Worm (Caenorhabditis elegans) whole organism, dauer: ENCODE results near the gene Y43F8B.19.

Source experiments
- unc-62 ChIP-seq: sonication (generic microtip); optimal IDR thresholded peaks from 2 replicates; lab custom pipeline; 2017; ENCODE audit warnings: missing biosample characterization, missing genetic modification reagents, missing genetic modification characterization

The Y43F8B.19 gene

DNA sequence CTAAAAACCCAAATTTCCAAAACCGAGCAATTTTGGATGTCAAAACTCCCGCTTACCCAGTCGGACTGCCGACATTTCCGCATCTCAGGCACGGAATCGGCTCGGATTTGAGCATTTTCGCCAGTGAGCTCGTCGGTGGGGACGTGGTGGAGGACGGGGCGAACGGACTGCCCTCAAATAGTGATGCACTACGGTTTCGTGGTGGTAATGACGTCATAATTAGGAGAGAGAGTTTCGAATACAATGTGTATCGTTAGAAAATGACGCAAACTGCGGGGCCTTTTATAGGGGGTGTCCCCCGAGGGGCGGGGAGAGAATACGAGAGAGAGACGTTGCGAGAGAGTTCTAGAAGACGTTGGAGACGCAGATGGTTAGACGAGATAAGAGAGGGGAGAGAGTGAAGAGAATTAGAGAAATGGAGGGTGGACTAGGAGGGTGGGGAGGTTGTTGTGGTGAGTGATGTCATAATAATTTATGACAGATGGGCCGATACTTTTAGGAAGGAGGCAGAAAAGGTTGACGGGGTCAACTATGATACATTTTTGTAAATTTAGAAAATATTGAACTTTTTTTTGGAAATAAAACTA is 10.5 kb upstream of the Y43F8B.19 start:
- peak; percentile 44 for TF ChIP-seq unc-62 (GFP tag; lab: Kevin White, UChicago)

DNA sequence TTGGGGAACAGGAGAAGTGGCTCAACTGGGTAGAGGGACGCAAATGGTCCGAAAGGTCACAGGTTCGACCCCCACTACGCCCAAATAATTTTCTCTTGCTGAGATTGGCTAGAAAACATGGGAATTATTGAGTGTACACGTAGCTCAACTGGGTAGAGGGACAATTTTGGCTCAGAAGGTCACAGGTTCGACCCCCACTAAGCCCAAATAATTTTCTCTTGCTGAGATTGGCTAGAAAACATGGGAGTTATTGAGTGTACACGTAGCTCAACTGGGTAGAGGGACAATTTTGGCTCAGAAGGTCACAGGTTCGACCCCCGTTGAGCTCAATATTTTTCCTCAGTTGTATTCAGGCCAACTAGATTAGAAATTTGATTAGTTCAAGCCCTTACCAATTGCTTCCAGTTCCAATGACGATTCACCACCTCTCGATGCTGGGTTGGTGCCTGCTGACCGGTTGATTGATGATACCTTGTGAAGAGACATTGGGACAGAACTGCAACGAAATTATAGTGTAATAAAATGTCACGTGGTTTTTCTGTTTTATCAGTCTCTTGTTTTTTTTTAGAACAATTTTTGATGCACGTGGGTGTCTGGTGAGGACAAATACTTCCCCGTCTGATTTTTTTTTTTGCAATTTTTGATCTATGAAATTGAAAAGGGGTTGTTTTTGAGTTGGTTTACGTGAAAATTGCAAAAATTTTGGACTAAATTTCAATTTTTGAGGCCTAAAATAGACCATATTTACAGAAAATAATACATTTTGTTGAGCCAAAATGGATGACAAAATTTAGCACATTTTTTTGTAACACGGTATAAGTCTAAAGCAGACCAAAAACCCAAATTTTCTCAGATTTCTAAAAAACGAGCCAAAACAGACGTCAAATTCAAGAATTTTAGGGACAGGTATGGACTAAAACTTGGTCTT is 9.5 kb upstream of the Y43F8B.19 start:
- no peak for TF ChIP-seq unc-62 (GFP tag; lab: Kevin White, UChicago)

DNA sequence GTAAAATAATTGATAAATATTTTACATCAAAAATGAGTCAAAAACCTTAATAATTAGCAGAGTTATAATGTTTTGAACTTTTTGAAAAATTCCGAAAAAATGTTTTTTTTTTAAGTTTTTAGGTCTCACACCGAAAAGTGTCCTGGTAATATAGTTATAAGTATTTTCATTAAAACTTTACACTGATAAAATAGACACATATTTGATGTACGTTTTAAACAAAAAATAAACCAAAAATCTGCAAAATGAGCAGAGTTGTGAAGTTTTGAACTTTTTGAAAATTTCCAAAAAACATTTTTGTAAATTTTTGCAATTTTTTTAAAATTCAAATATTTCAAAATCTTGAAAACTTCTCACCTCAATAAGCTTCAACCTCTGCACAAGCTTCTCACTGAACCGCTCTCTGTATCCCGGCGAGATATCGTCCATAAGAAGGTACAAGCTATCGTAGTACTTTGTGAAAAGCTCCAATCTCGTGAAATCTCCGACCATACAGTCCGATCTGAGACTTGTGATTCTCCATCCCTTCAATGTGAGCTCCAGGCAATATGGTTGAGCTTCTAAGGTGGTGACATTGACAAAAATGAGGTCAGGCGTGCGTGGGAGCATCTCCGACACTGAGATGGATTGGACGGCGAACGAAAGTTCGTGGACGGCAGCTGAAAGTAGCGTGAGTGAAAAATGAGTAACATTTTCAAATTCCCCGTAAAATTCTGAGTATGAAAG is 8.7 kb upstream of the Y43F8B.19 start:
- TF ChIP-seq unc-62 (GFP tag; lab: Kevin White, UChicago) = no peak

DNA sequence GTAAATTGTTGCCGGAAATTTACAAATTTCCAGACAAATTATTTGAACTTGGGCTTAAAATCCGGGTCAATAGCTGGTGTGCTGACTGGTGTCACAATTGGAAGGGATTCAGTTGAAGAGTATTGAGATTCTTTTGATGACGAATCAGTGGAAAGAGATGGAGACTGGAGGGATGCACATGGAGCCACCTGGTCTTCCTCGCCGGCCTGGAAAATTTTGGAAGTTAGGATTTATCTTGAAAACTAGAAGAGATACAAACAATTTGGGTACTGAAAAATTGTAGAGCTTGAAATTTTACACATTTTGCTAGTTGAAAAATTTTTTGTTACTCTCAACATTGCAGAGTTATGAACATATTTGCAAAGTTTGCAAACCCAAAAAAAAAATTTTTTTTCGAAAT is 8.0 kb upstream of the Y43F8B.19 start:
- no peak for TF ChIP-seq unc-62 (GFP tag; lab: Kevin White, UChicago)

DNA sequence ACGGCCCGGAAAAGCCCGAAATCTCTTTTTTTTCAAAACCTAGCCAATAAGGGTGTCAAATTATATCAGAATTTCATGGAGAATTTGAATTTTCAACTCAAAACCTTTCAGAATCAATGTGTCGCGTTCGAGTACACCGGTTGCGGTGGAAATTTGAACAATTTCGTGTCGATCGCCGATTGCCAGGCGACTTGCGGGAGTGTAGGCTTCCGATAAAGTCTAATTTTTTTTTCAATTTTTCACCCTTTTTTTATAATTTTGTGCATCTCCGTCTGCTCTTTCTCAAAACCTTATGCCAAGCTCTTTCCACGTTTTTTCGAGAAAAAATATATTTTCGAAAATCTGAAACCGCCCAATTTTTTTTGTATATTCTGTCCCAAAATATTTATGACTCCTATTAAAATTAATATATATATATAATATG is 7.4 kb upstream of the Y43F8B.19 start:
- no peak for TF ChIP-seq unc-62 (GFP tag; lab: Kevin White, UChicago)

DNA sequence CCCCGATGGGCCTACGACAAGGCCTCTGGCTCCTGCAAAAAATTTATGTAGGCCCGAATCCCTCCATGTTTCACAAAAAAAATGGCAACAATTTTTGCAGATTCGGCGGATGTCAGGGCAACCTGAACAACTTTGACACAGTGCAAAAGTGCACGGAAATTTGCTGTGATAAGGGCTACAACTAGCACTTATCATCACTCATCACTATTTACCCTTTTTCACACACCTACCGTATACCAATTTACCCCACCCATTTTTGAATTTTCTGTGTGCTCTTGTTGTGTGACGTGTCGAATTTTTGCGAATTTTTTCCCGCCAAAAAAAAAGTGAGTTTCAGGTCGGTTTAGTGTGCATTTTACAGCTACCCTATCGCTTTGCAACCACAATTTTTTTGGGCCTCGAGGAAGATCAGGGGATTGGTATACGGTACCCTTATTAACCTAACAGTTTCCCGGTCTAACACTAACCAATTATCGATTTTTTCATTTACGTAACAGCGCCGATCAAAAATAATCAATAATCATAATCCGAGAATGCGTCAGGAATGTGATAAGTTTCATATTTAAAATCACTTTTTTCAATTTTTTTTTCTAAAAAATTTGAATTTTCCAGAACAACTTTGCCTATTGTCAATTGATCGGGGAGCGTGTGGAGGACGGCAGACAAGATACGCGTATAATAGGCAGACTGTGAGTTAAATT is 6.5 kb upstream of the Y43F8B.19 start:
- TF ChIP-seq unc-62 (GFP tag; lab: Kevin White, UChicago) = no peak

DNA sequence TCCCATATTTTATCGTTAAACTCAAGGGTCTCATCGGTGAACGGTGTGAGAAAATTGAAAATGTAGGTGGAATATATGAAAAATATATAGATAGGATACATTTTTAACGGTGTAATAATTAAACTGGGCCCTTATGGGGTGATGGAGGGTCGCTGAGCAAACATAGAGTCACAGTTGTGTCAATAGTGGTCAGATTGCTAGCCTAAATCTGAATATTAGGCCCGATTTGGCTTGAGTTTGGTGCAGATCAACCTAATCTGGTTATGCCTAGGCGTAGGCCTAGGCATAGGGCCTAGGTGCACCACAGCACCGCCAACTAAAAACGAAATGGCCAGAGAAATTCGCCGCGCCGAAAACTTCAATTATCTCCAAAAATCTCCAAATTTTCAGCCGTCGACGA is 1.4 kb upstream of the Y43F8B.19 start, which contains the start of gene phy-4:
Gene phy-4 (minus strand): TSS at position 101 of the 400 bp plus-strand sequence.
- TF ChIP-seq unc-62 (GFP tag; lab: Kevin White, UChicago) = no peak

DNA sequence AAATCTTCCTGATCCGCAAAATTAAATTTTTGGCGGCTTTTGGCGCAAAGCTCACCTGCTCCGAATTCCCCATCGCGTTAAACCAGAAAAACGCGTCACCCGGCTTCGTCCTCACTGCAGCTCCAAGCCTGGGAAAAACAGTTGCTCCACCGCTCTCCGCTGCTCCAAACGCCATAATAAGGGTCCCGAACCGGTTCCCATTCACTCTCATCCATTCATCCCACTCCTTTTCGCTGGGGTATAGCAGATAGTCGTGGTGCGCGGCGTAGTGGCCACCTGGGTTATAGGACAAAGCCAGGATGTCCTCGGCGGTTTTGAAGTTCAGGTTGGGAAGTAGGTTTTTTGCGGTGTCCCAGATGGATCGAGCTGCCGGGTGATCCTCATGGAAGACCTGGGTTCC is 1.2 kb downstream of the Y43F8B.19 start:
- TF ChIP-seq unc-62 (GFP tag; lab: Kevin White, UChicago) = no peak

DNA sequence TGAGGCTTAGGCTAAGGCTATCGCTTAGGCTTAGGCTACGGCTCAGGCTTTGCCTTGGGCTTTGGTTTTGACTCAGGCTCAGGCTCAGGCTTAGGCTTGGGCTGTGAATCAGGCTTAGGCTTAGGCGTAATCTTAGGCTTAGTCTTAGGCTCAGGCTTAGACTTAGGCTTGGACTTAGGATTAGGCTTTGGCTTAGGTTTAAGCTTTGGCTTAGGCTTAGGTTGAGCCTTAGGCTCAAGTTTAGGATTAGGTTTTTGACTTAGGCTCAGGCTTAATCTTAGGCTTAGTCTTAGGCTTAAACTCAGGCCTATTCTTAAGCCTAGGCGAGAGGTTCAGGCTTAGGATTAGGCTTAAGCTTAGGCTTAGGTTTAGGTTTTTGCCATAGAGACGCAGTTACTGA is 1.8 kb downstream of the Y43F8B.19 start:
- no peak for TF ChIP-seq unc-62 (GFP tag; lab: Kevin White, UChicago)

DNA sequence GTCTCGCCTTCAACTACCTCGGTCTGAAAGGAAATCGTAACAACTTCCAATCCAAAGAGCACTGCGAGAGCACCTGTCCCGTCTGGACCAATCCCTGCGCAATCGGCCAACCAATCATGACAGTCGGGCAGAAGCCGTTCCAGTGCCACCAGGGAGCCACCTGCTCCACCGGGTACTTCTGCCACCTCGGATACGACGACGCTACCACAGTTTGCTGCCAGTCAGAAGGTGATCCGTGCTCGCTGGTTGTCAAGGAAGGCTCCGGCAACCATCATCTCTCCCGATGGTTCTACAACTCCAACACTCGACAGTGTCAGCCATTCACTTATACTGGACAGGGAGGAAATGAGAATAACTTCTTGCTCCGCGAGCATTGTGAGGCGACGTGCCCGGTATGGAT is 3.0 kb downstream of the Y43F8B.19 start:
- no peak for TF ChIP-seq unc-62 (GFP tag; lab: Kevin White, UChicago)

DNA sequence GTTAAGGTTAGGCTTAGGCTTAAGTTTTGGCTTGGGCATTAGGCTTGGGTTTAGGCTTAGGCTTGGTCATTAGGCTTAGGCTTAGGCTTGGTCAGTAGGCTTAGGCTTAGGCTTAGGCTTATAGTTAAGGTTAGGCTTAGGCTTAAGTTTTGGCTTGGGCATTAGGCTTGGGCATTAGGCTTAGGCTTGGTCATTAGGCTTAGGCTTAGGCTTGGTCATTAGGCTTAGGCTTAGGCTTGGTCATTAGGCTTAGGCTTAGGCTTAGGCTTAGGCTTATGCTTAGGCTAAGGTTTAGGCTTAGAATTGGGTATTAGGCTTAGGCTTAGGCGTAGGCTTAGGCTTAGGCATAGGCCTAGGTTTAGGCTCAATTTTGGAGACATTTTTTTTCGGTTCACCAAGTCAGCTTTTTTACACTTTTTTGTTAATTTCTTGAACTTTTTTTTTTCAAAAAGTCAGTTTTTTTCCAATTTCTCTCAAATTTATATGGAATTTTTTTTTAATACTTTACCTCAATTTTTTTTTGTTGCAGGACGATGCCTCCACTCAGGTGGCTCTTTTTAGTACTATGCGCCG is 9.4 kb downstream of the Y43F8B.19 start, which contains the start of gene Y43F8B.3:
Gene Y43F8B.3 (plus strand): TSS at position 523 of the 573 bp plus-strand sequence.
- no peak for TF ChIP-seq unc-62 (GFP tag; lab: Kevin White, UChicago)

DNA sequence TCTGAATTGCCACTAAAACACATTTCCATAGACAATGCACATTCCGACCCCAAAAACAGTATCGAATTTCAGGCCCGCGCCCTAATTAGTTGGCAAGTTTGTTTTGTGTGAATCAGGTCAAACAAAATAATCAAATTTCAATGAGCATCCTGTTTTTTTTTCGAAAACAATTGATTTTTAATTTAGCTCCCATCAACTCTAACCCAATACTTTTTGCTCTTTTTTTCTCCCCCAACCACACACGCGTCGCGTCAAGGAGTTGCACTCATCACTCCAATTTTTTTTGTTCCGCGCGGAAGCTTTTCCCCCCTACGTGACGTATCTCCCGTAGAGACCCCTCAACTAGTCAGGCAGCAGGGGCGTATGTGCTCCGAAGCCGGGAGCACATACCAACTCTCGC is 10.7 kb downstream of the Y43F8B.19 start:
- TF ChIP-seq unc-62 (GFP tag; lab: Kevin White, UChicago) = no peak

DNA sequence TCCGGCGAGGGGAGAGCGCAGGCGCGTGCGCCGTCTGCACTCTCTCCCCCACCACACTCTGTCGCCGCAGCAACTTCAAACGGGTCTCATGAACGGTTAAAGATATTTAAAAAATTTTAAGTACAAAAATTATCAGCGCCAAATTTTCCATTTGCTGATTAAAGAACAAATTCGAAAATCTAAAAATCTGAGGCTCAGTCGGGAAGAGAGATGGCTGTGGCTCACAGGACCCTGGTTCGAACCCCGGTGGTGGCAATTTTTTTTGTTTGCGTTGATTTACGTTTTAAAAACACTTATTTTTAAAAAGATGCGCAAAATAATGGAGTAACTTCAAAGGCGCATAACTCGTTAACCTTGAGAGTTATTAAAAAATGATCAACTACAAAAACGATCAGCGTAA is 15.0 kb downstream of the Y43F8B.19 start:
- no peak for TF ChIP-seq unc-62 (GFP tag; lab: Kevin White, UChicago)

DNA sequence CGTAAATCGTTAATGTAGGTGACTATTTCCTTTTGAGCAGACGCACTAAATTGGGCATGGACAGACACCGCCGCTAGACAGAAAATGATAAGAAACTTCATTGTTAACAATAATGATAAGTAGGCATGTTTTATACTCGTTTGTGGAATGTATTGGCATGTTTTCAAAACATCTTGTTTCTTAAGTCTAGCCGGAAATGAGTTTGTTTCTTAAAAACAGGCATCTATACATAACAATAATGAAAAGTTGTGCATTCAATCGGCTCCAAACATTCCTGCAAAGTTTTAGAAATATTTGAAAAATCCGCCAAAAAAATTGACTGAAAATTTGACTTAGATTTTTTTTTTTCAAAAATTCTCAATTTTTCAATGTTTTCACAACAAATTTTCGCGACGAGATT is 16.5 kb downstream of the Y43F8B.19 start, which contains the start of gene scl-21:
Gene scl-21 (minus strand): TSS at position 101 of the 400 bp plus-strand sequence.
- no peak for TF ChIP-seq unc-62 (GFP tag; lab: Kevin White, UChicago)

DNA sequence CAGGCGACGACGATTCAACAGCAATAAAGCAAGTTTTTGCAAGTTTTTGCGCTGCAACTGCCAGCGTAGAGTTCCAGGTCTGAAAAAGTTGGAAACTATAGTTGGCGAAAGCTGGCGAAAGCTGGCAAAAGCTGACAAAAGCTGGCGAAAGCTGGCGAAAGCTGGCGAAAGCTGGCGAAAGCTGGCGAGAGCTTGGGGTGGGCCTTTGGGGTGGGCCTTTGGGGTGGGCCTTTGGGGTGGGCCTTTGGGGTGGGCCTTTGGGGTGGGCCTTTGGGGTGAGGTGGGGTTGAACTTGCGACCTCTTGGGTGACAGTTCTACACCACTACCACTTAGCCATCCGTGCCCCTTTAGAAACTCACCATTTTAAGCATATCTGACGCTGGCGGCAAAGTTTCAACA is 17.0 kb downstream of the Y43F8B.19 start:
- no peak for TF ChIP-seq unc-62 (GFP tag; lab: Kevin White, UChicago)
